Fruit fly (Drosophila melanogaster) whole organism, embryonic: ENCODE measurements around the gene ver.

ENCODE experiments used
- ATbp ChIP-seq: fragments of 200-800 bp; sonication (Bioruptor generic); optimal IDR thresholded peaks from 2 replicates; lab custom pipeline; 2017; ENCODE audit warnings: missing biosample characterization, mild to moderate bottlenecking, missing genetic modification characterization, missing genetic modification reagents
- Bdp1 ChIP-seq: fragments of 200-800 bp; sonication (Bioruptor generic); optimal IDR thresholded peaks from 3 replicates; lab custom pipeline; 2016; ENCODE audit warnings: missing biosample characterization, missing genetic modification characterization
- CG1024 ChIP-seq: fragments of 200-800 bp; sonication (Bioruptor generic); IDR thresholded peaks from 2 replicates; pipeline ENCODE4 v1.3.6; 2022; ENCODE audit warnings: missing biosample characterization, missing genetic modification characterization
- CG11723 ChIP-seq: fragments of 200-800 bp; sonication (Bioruptor generic); optimal IDR thresholded peaks from 2 replicates; lab custom pipeline; 2017; ENCODE audit warnings: missing biosample characterization, mild to moderate bottlenecking, missing genetic modification characterization
- CG12219 ChIP-seq: fragments of 200-800 bp; sonication (Bioruptor generic); optimal IDR thresholded peaks from 3 replicates; lab custom pipeline; 2018; ENCODE audit warnings: missing biosample characterization, mild to moderate bottlenecking, missing genetic modification characterization
- CG14667 ChIP-seq: fragments of 200-800 bp; sonication (Bioruptor generic); IDR thresholded peaks from 2 replicates; pipeline ENCODE4 v1.3.6; 2022; ENCODE audit warnings: missing biosample characterization, missing genetic modification characterization
- CG15269 ChIP-seq: fragments of 200-800 bp; sonication (Bioruptor generic); optimal IDR thresholded peaks from 2 replicates; lab custom pipeline; 2018; ENCODE audit warnings: missing biosample characterization, mild to moderate bottlenecking, missing genetic modification characterization, moderate library complexity
- CG1647 ChIP-seq: fragments of 200-800 bp; sonication (Bioruptor generic); optimal IDR thresholded peaks from 3 replicates; lab custom pipeline; 2016; ENCODE audit warnings: missing biosample characterization, missing genetic modification characterization
- CG17568 ChIP-seq: fragments of 200-800 bp; sonication (Bioruptor generic); optimal IDR thresholded peaks from 2 replicates; lab custom pipeline; 2018; ENCODE audit warnings: missing biosample characterization, mild to moderate bottlenecking, missing genetic modification characterization, moderate library complexity
- CG18764 ChIP-seq: fragments of 200-800 bp; sonication (Bioruptor generic); optimal IDR thresholded peaks from 3 replicates; lab custom pipeline; 2016; ENCODE audit warnings: missing biosample characterization, missing genetic modification characterization
- CG2202 ChIP-seq: fragments of 200-800 bp; sonication (Bioruptor generic); optimal IDR thresholded peaks from 2 replicates; lab custom pipeline; 2018; ENCODE audit warnings: missing biosample characterization, mild to moderate bottlenecking, missing genetic modification characterization
- CG33213 ChIP-seq: fragments of 200-800 bp; sonication (Bioruptor generic); optimal IDR thresholded peaks from 3 replicates; lab custom pipeline; 2016; ENCODE audit warnings: missing biosample characterization, missing genetic modification characterization
- CG34376 ChIP-seq: fragments of 200-800 bp; sonication (Bioruptor generic); optimal IDR thresholded peaks from 2 replicates; lab custom pipeline; 2018; ENCODE audit warnings: missing biosample characterization, mild to moderate bottlenecking, missing genetic modification characterization
- CG3847 ChIP-seq: fragments of 200-800 bp; sonication (Bioruptor generic); IDR thresholded peaks from 2 replicates; pipeline ENCODE4 v1.3.6; 2022; ENCODE audit warnings: missing biosample characterization, missing genetic modification characterization
- CG6689 ChIP-seq: fragments of 200-800 bp; sonication (Bioruptor generic); IDR thresholded peaks from 2 replicates; pipeline ENCODE4 v1.3.6; 2022; ENCODE audit warnings: missing biosample characterization, missing genetic modification characterization
- CG7271 ChIP-seq: fragments of 200-800 bp; sonication (Bioruptor generic); optimal IDR thresholded peaks from 2 replicates; lab custom pipeline; 2018; ENCODE audit warnings: missing biosample characterization, mild to moderate bottlenecking, missing genetic modification characterization, moderate library complexity
- CG7745 ChIP-seq: fragments of 200-800 bp; sonication (Bioruptor generic); optimal IDR thresholded peaks from 2 replicates; lab custom pipeline; 2018; ENCODE audit warnings: missing biosample characterization, mild to moderate bottlenecking, missing genetic modification characterization, moderate library complexity
- CG8359 ChIP-seq: fragments of 200-800 bp; sonication (Bioruptor generic); optimal IDR thresholded peaks from 2 replicates; lab custom pipeline; 2017; ENCODE audit warnings: missing biosample characterization, mild to moderate bottlenecking, missing genetic modification characterization, borderline replicate concordance
- Camta ChIP-seq: fragments of 200-800 bp; sonication (Bioruptor generic); optimal IDR thresholded peaks from 2 replicates; lab custom pipeline; 2016; ENCODE audit warnings: missing biosample characterization, missing genetic modification characterization
- Dll ChIP-seq: fragments of 200-800 bp; sonication (Bioruptor generic); IDR thresholded peaks from 4 replicates; pipeline ENCODE4 v1.3.6; 2022; ENCODE audit warnings: missing biosample characterization, missing genetic modification characterization; ENCODE audit not compliant: partially characterized antibody
- Fer3 ChIP-seq: fragments of 200-800 bp; sonication (Bioruptor generic); optimal IDR thresholded peaks from 2 replicates; lab custom pipeline; 2018; ENCODE audit warnings: missing biosample characterization, mild to moderate bottlenecking, missing genetic modification characterization, moderate library complexity
- Hmx ChIP-seq: fragments of 200-800 bp; sonication (Bioruptor generic); optimal IDR thresholded peaks from 2 replicates; lab custom pipeline; 2016; ENCODE audit warnings: missing biosample characterization, missing genetic modification characterization
- Hr78 ChIP-seq, 2 experiments: fragments of 200-800 bp in 1 of 2; fragments of >200 bp in 1 of 2; sonication (Bioruptor generic) in 1 of 2; optimal IDR thresholded peaks; 2 replicates each; lab custom pipeline; 2017 to 2019; ENCODE audit warnings: missing biosample characterization in 2 of 2, missing genetic modification characterization in 2 of 2, mild to moderate bottlenecking in 1 of 2, moderate library complexity in 1 of 2
- Hsf ChIP-seq: fragments of 200-800 bp; sonication (Bioruptor generic); optimal IDR thresholded peaks from 3 replicates; lab custom pipeline; 2016; ENCODE audit warnings: missing biosample characterization, missing genetic modification characterization
- NC2α ChIP-seq: fragments of 200-800 bp; sonication (Bioruptor generic); optimal IDR thresholded peaks from 2 replicates; lab custom pipeline; 2016; ENCODE audit warnings: missing biosample characterization, missing genetic modification characterization
- Ptx1 ChIP-seq: fragments of 200-800 bp; sonication (Bioruptor generic); IDR thresholded peaks from 2 replicates; pipeline ENCODE4 v1.3.6; 2022; ENCODE audit warnings: missing biosample characterization, missing genetic modification characterization
- Rx ChIP-seq: fragments of 200-800 bp; sonication (Bioruptor generic); IDR thresholded peaks from 2 replicates; pipeline ENCODE4 v1.3.6; 2022; ENCODE audit warnings: missing biosample characterization, missing genetic modification characterization
- Ssrp ChIP-seq: fragments of 200-800 bp; sonication (Bioruptor generic); optimal IDR thresholded peaks from 2 replicates; lab custom pipeline; 2018; ENCODE audit warnings: missing biosample characterization, mild to moderate bottlenecking, missing genetic modification characterization, moderate library complexity
- Stat92E ChIP-seq, 3 experiments: fragments of >200 bp in 2 of 3; fragments of 200-800 bp in 1 of 3; sonication (Bioruptor generic) in 1 of 3; optimal IDR thresholded peaks; 2 replicates each; lab custom pipeline; 2017 to 2019; ENCODE audit warnings: missing biosample characterization in 3 of 3, missing genetic modification characterization in 3 of 3, mild to moderate bottlenecking in 1 of 3, moderate library complexity in 1 of 3
- bcd ChIP-seq: fragments of 200-800 bp; sonication (Bioruptor generic); optimal IDR thresholded peaks from 2 replicates; lab custom pipeline; 2017; ENCODE audit warnings: missing biosample characterization, mild to moderate bottlenecking, missing genetic modification characterization
- cato ChIP-seq: fragments of 200-800 bp; sonication (Bioruptor generic); optimal IDR thresholded peaks from 2 replicates; lab custom pipeline; 2016; ENCODE audit warnings: missing biosample characterization, missing genetic modification characterization, borderline replicate concordance
- ci ChIP-seq: fragments of 200-800 bp; sonication (Bioruptor generic); IDR thresholded peaks from 3 replicates; pipeline ENCODE4 v1.3.6; 2022; ENCODE audit warnings: missing biosample characterization, missing genetic modification characterization
- dmrt11E ChIP-seq: fragments of 200-800 bp; sonication (Bioruptor generic); optimal IDR thresholded peaks from 3 replicates; lab custom pipeline; 2018; ENCODE audit warnings: missing biosample characterization, mild to moderate bottlenecking, missing genetic modification characterization, moderate library complexity
- fd3F ChIP-seq: fragments of 200-800 bp; sonication (Bioruptor generic); optimal IDR thresholded peaks from 2 replicates; lab custom pipeline; 2018; ENCODE audit warnings: missing biosample characterization, mild to moderate bottlenecking, missing genetic modification characterization, moderate library complexity
- fd96Cb ChIP-seq: fragments of 200-800 bp; sonication (Bioruptor generic); optimal IDR thresholded peaks from 2 replicates; lab custom pipeline; 2018; ENCODE audit warnings: missing biosample characterization, mild to moderate bottlenecking, missing genetic modification characterization, moderate library complexity
- gfzf ChIP-seq: fragments of 200-800 bp; sonication (Bioruptor generic); optimal IDR thresholded peaks from 2 replicates; lab custom pipeline; 2016; ENCODE audit warnings: missing biosample characterization, mild to moderate bottlenecking, missing genetic modification characterization, moderate library complexity
- gro ChIP-seq: fragments of 200-800 bp; sonication (Bioruptor generic); optimal IDR thresholded peaks from 2 replicates; lab custom pipeline; 2016; ENCODE audit warnings: missing biosample characterization, missing genetic modification characterization
- gsb ChIP-seq: fragments of 200-800 bp; sonication (Bioruptor generic); IDR thresholded peaks from 2 replicates; pipeline ENCODE4 v1.3.6; 2022; ENCODE audit warnings: missing biosample characterization, missing genetic modification characterization
- h ChIP-seq: fragments of >200 bp; optimal IDR thresholded peaks from 2 replicates; lab custom pipeline; 2017
- lmd ChIP-seq: fragments of 200-800 bp; sonication (Bioruptor generic); IDR thresholded peaks from 2 replicates; pipeline ENCODE4 v1.3.6; 2022; ENCODE audit warnings: missing biosample characterization, missing genetic modification characterization
- nau ChIP-seq: fragments of 200-800 bp; sonication (Bioruptor generic); optimal IDR thresholded peaks from 3 replicates; lab custom pipeline; 2017; ENCODE audit warnings: missing biosample characterization, mild to moderate bottlenecking, missing genetic modification characterization, missing genetic modification reagents
- pan ChIP-seq, 4 experiments: fragments of >200 bp in 3 of 4; fragments of 200-800 bp in 1 of 4; sonication (Bioruptor generic) in 1 of 4; optimal IDR thresholded peaks in 3 of 4; IDR thresholded peaks in 1 of 4; 2 replicates each; pipeline versions ENCODE4 v1.3.6 to Lab custom; 2017 to 2022; ENCODE audit warnings: missing biosample characterization in 2 of 4, missing genetic modification characterization in 2 of 4, mixed read lengths in 1 of 4
- pho ChIP-seq: fragments of 200-800 bp; sonication (Bioruptor generic); optimal IDR thresholded peaks from 2 replicates; lab custom pipeline; 2016; ENCODE audit warnings: missing biosample characterization, missing genetic modification characterization
- prd ChIP-seq, 3 experiments: fragments of >200 bp in 2 of 3; fragments of 200-800 bp in 1 of 3; sonication (Bioruptor generic) in 1 of 3; optimal IDR thresholded peaks in 2 of 3; IDR thresholded peaks in 1 of 3; 2 replicates in 2 of 3; 3 replicates in 1 of 3; pipeline versions ENCODE4 v1.3.6 to Lab custom; 2017 to 2022; ENCODE audit warnings: missing biosample characterization in 1 of 3, missing genetic modification characterization in 1 of 3
- scrt ChIP-seq: fragments of 200-800 bp; sonication (Bioruptor generic); optimal IDR thresholded peaks from 2 replicates; lab custom pipeline; 2018; ENCODE audit warnings: missing biosample characterization, mild to moderate bottlenecking, missing genetic modification characterization, moderate library complexity
- sna ChIP-seq: fragments of 200-800 bp; sonication (Bioruptor generic); IDR thresholded peaks from 2 replicates; pipeline ENCODE4 v1.3.6; 2022; ENCODE audit warnings: missing biosample characterization, missing genetic modification characterization; ENCODE audit not compliant: partially characterized antibody
- tap ChIP-seq: fragments of 200-800 bp; optimal IDR thresholded peaks from 3 replicates; lab custom pipeline; 2019; ENCODE audit warnings: missing biosample characterization, mild to moderate bottlenecking, missing genetic modification characterization, moderate library complexity
- tna ChIP-seq: fragments of 200-800 bp; sonication (Bioruptor generic); IDR thresholded peaks from 2 replicates; pipeline ENCODE4 v1.3.6; 2022; ENCODE audit warnings: missing biosample characterization, missing genetic modification characterization; ENCODE audit not compliant: partially characterized antibody
- wor ChIP-seq: fragments of 200-800 bp; sonication (Bioruptor generic); IDR thresholded peaks from 2 replicates; pipeline ENCODE4 v1.3.6; 2022; ENCODE audit warnings: missing biosample characterization, missing genetic modification characterization

Gene ver

DNA sequence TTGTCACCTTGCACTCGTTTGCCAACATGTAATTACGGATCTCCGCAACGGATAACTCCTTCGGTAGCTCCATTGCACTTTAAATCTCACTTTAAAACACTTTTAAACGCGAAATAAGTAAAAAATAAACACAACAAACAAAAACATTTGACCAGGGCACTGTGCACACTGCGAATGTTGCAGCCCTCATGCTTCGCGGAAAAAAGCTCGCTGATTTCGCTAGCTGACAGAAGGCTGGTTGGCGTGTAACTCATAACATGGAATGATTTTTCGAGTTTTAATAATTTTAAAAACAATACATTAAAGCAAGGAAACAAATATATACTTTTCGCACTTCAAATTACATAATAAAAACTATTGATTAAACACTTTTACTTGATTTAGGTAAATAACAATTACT is 48.6 kb downstream of the ver start, which contains the start of gene sowah (continued):
- TF ChIP-seq scrt (GFP tag; lab: Kevin White, UChicago) (peak; percentile 77), CG1647 (GFP tag; lab: Kevin White, UChicago) (peak; percentile 16), Ptx1 (peak; percentile 55; the same call in 1 of the 2 replicates), CG11723 (GFP tag; lab: Kevin White, UChicago) (no peak), lmd (GFP tag; lab: Robert Waterston, UW) (peak; percentile 42; the same call in 1 of the 2 replicates), nau (GFP tag; lab: Kevin White, UChicago) (no peak), tap (tag; lab: Kevin White, UChicago) (peak; percentile 31), Hr78 (GFP tag; optimal IDR thresholded peaks at IDR 0.05; lab: Kevin White, UChicago) (no peak), Stat92E (GFP tag; optimal IDR thresholded peaks at IDR 0.05; lab: Kevin White, UChicago) (no peak), CG18764 (GFP tag; lab: Kevin White, UChicago) (peak; percentile 30), CG33213 (GFP tag; lab: Kevin White, UChicago) (peak; percentile 74), pho (peak; percentile 51), CG2202 (tag; lab: Kevin White, UChicago) (no peak), Hmx (GFP tag; lab: Kevin White, UChicago) (no peak), NC2α (GFP tag; lab: Kevin White, UChicago) (no peak), gfzf (GFP tag; lab: Kevin White, UChicago) (peak; percentile 40), CG34376 (GFP tag; lab: Kevin White, UChicago) (no peak), Camta (GFP tag; lab: Kevin White, UChicago) (no peak), Ssrp (peak; percentile 32), Fer3 (tag; lab: Kevin White, UChicago) (peak; percentile 38), tna (GFP tag; lab: Robert Waterston, UW) (no peak), fd96Cb (tag; lab: Kevin White, UChicago) (peak; percentile 21), fd3F (no peak), pan (optimal IDR thresholded peaks at IDR 0.05; lab: Kevin White, UChicago) (no peak), pan (GFP tag; optimal IDR thresholded peaks at IDR 0.05 in 1 of 2, IDR thresholded peaks at IDR 0.05 in 1 of 2) (no peak), CG3847 (GFP tag; lab: Robert Waterston, UW) (peak; percentile 35; the same call in 1 of the 2 replicates), CG8359 (no peak), CG7745 (tag; lab: Kevin White, UChicago) (no peak), Dll (0 out of 4 replicates have a peak, but pooled peaks have one; percentile 22), gro (peak; percentile 50), ATbp (GFP tag; lab: Kevin White, UChicago) (no peak), CG14667 (GFP tag; lab: Robert Waterston, UW) (no peak), ci (no peak; the same call in 1 of the 3 replicates), Hsf (GFP tag; lab: Kevin White, UChicago) (peak; percentile 53), h (lab: Kevin White, UChicago) (no peak), CG6689 (peak; percentile 37; the same call in 1 of the 2 replicates), Bdp1 (GFP tag; lab: Kevin White, UChicago) (peak; percentile 44), sna (GFP tag; lab: Robert Waterston, UW) (no peak), wor (GFP tag; lab: Robert Waterston, UW) (no peak), CG15269 (tag; lab: Kevin White, UChicago) (no peak), dmrt11E (tag; lab: Kevin White, UChicago) (peak; percentile 28), bcd (peak; percentile 71), CG7271 (tag; lab: Kevin White, UChicago) (peak; percentile 42), Rx (GFP tag; lab: Robert Waterston, UW) (no peak), CG17568 (GFP tag; lab: Kevin White, UChicago) (no peak), prd (optimal IDR thresholded peaks at IDR 0.05; lab: Kevin White, UChicago) (no peak), prd (GFP tag; IDR thresholded peaks at IDR 0.05; lab: Robert Waterston, UW) (peak; percentile 45; the same call in 1 of the 3 replicates), CG12219 (GFP tag; lab: Kevin White, UChicago) (no peak), CG1024 (GFP tag; lab: Robert Waterston, UW) (peak; percentile 55), gsb (no peak), cato (peak; percentile 13)
